Fruit fly (Drosophila melanogaster): Measurements from ENCODE around the gene Nubp2.

Gene Nubp2

dm6 chr3L:20517897-20518804 lies 8.2 kb upstream of the Nubp2 start (continued):
- TF ChIP-seq prd (optimal IDR thresholded peaks at IDR 0.05) (no peak), prd (GFP tag; IDR thresholded peaks at IDR 0.05) (peak; percentile 35; the same call in 1 of the 3 replicates), CG11247 (GFP tag; IDR thresholded peaks at IDR 0.05) (no peak), CG4404 (GFP tag; IDR thresholded peaks at IDR 0.05) (no peak), Dll (GFP tag; IDR thresholded peaks at IDR 0.05; ENCODE audit: partially characterized antibody) (no peak), lab (GFP tag; optimal IDR thresholded peaks at IDR 0.05) (peak; percentile 19), abd-A (tag; optimal IDR thresholded peaks at IDR 0.05) (no peak), fru (optimal IDR thresholded peaks at IDR 0.05) (no peak), CG8924 (tag; optimal IDR thresholded peaks at IDR 0.05) (no peak), NfI (GFP tag; optimal IDR thresholded peaks at IDR 0.05) (peak; percentile 44), luna (GFP tag; optimal IDR thresholded peaks at IDR 0.05) (peak; percentile 7), HmgZ (tag; optimal IDR thresholded peaks at IDR 0.05) (no peak), tll (GFP tag; optimal IDR thresholded peaks at IDR 0.05) (no peak), CG12071 (GFP tag; optimal IDR thresholded peaks at IDR 0.05) (no peak), D (optimal IDR thresholded peaks at IDR 0.05) (no peak), D (GFP tag; optimal IDR thresholded peaks at IDR 0.05) (no peak), CG33557 (GFP tag; optimal IDR thresholded peaks at IDR 0.05) (no peak), sr (GFP tag; IDR thresholded peaks at IDR 0.05) (no peak), esg (GFP tag; conservative IDR thresholded peaks at IDR 0.05) (peak; percentile 22; the same call in 1 of the 2 replicates), pum (GFP tag; optimal IDR thresholded peaks at IDR 0.05) (no peak), kah (GFP tag; optimal IDR thresholded peaks at IDR 0.05) (no peak), tna (GFP tag; IDR thresholded peaks at IDR 0.05; ENCODE audit: partially characterized antibody) (no peak), hkb (optimal IDR thresholded peaks at IDR 0.05) (no peak), hkb (GFP tag; IDR thresholded peaks at IDR 0.05) (peak; percentile 67; the same call in 1 of the 2 replicates), B-H1 (GFP tag; IDR thresholded peaks at IDR 0.05) (no peak), klu (GFP tag; IDR thresholded peaks at IDR 0.05) (no peak), CG12299 (tag; optimal IDR thresholded peaks at IDR 0.05) (peak; percentile 30), eve (GFP tag; optimal IDR thresholded peaks at IDR 0.05) (peak in 1 of 2 experiments; percentile 54), CG14014 (GFP tag; IDR thresholded peaks at IDR 0.05) (0 out of 2 replicates have a peak, but pooled peaks have one; percentile 49), CG10431 (GFP tag; optimal IDR thresholded peaks at IDR 0.05) (no peak), kni (GFP tag; optimal IDR thresholded peaks at IDR 0.05) (no peak), Usf (GFP tag; optimal IDR thresholded peaks at IDR 0.05) (no peak), twi (tag; optimal IDR thresholded peaks at IDR 0.05) (no peak), CHES-1-like (GFP tag; optimal IDR thresholded peaks at IDR 0.05) (no peak), lbe (GFP tag; optimal IDR thresholded peaks at IDR 0.05) (peak; percentile 11), Dad (GFP tag; optimal IDR thresholded peaks at IDR 0.05) (no peak), stc (GFP tag; IDR thresholded peaks at IDR 0.05) (no peak), CG6791 (GFP tag; IDR thresholded peaks at IDR 0.05; ENCODE audit: partially characterized antibody) (no peak), CG2875 (GFP tag; optimal IDR thresholded peaks at IDR 0.05) (no peak), Dref (GFP tag; IDR thresholded peaks at IDR 0.05) (no peak), pita (GFP tag; optimal IDR thresholded peaks at IDR 0.05) (no peak), Fer2 (tag; optimal IDR thresholded peaks at IDR 0.05) (no peak), sug (tag; optimal IDR thresholded peaks at IDR 0.05) (peak; percentile 8), CG18262 (tag; optimal IDR thresholded peaks at IDR 0.05) (peak; percentile 13), CG1529 (GFP tag; optimal IDR thresholded peaks at IDR 0.05) (no peak), maf-S (GFP tag; optimal IDR thresholded peaks at IDR 0.05) (no peak), CG10366 (GFP tag; IDR thresholded peaks at IDR 0.05) (peak; percentile 9; the same call in 1 of the 2 replicates), fd64A (GFP tag; optimal IDR thresholded peaks at IDR 0.05) (no peak), nerfin-2 (GFP tag; IDR thresholded peaks at IDR 0.05; ENCODE audit: partially characterized antibody) (no peak), Doc2 (GFP tag; IDR thresholded peaks at IDR 0.05) (no peak)

All from whole organism, embryonic.